Fruit fly (Drosophila melanogaster) whole organism, pupa: Measurements from ENCODE around the gene Cpr72Ea.

Experiments
- CG10348 ChIP-seq: fragments of 200-800 bp; sonication (Bioruptor generic); IDR thresholded peaks from 2 replicates; pipeline ENCODE4 v1.3.6; 2022; ENCODE audit warnings: missing biosample characterization, missing genetic modification characterization
- CG12605 ChIP-seq: fragments of 200-800 bp; sonication (Bioruptor generic); IDR thresholded peaks from 2 replicates; pipeline ENCODE4 v1.3.6; 2022; ENCODE audit warnings: missing biosample characterization, missing genetic modification characterization
- CG13204 ChIP-seq: fragments of 200-800 bp; sonication (Bioruptor generic); optimal IDR thresholded peaks from 2 replicates; lab custom pipeline; 2018; ENCODE audit warnings: missing biosample characterization, mild to moderate bottlenecking, missing genetic modification characterization, moderate library complexity
- CG14655 ChIP-seq: fragments of 200-800 bp; sonication (Bioruptor generic); optimal IDR thresholded peaks from 3 replicates; lab custom pipeline; 2017; ENCODE audit warnings: mild to moderate bottlenecking, missing biosample characterization, missing genetic modification reagents, missing genetic modification characterization
- CG15710 ChIP-seq: fragments of 200-800 bp; sonication (Bioruptor generic); optimal IDR thresholded peaks from 2 replicates; lab custom pipeline; 2018; ENCODE audit warnings: missing biosample characterization, mild to moderate bottlenecking, missing genetic modification characterization, moderate library complexity
- CG17806 ChIP-seq: fragments of 200-800 bp; sonication (Bioruptor generic); optimal IDR thresholded peaks from 2 replicates; lab custom pipeline; 2018; ENCODE audit warnings: missing biosample characterization, mild to moderate bottlenecking, missing genetic modification characterization, moderate library complexity
- CG32121 ChIP-seq: fragments of 200-800 bp; sonication (Bioruptor generic); IDR thresholded peaks from 2 replicates; pipeline ENCODE4 v1.3.6; 2022; ENCODE audit warnings: missing biosample characterization, missing genetic modification characterization
- CG34367 ChIP-seq: fragments of 200-800 bp; sonication (Bioruptor generic); optimal IDR thresholded peaks from 2 replicates; lab custom pipeline; 2018; ENCODE audit warnings: missing biosample characterization, mild to moderate bottlenecking, missing genetic modification characterization
- CG4496 ChIP-seq: fragments of 200-800 bp; sonication (Bioruptor generic); IDR thresholded peaks from 3 replicates; pipeline ENCODE4 v1.3.6; 2022; ENCODE audit warnings: missing biosample characterization, missing genetic modification characterization
- CG8159 ChIP-seq: fragments of 200-800 bp; sonication (Bioruptor generic); optimal IDR thresholded peaks from 3 replicates; lab custom pipeline; 2018; ENCODE audit warnings: missing biosample characterization, mild to moderate bottlenecking, missing genetic modification characterization, moderate library complexity
- CG8301 ChIP-seq: fragments of 200-800 bp; sonication (Bioruptor generic); optimal IDR thresholded peaks from 2 replicates; lab custom pipeline; 2018; ENCODE audit warnings: missing biosample characterization, mild to moderate bottlenecking, missing genetic modification characterization
- CG9948 ChIP-seq: fragments of 200-800 bp; sonication (Bioruptor generic); optimal IDR thresholded peaks from 2 replicates; lab custom pipeline; 2018; ENCODE audit warnings: missing biosample characterization, mild to moderate bottlenecking, missing genetic modification characterization, moderate library complexity
- D1 ChIP-seq: fragments of 200-800 bp; sonication (Bioruptor generic); optimal IDR thresholded peaks from 2 replicates; lab custom pipeline; 2018; ENCODE audit warnings: missing biosample characterization, mild to moderate bottlenecking, missing genetic modification characterization, moderate library complexity
- EcR ChIP-seq: fragments of 200-800 bp; sonication (Bioruptor generic); optimal IDR thresholded peaks from 3 replicates; lab custom pipeline; 2019; ENCODE audit warnings: missing biosample characterization, missing genetic modification characterization, mild to moderate bottlenecking, moderate library complexity, missing genetic modification reagents
- Ets98B ChIP-seq: fragments of 200-800 bp; sonication (Bioruptor generic); IDR thresholded peaks from 2 replicates; pipeline ENCODE4 v1.3.6; 2022; ENCODE audit warnings: missing biosample characterization, missing genetic modification characterization
- Pif1A ChIP-seq: fragments of 200-800 bp; sonication (Bioruptor generic); optimal IDR thresholded peaks from 3 replicates; lab custom pipeline; 2016; ENCODE audit warnings: missing biosample characterization, missing genetic modification characterization
- Pif1B ChIP-seq: fragments of 200-800 bp; sonication (Bioruptor generic); optimal IDR thresholded peaks from 3 replicates; lab custom pipeline; 2016; ENCODE audit warnings: missing biosample characterization, missing genetic modification characterization
- Snoo ChIP-seq: fragments of 200-800 bp; sonication (Bioruptor generic); optimal IDR thresholded peaks from 3 replicates; lab custom pipeline; 2017; ENCODE audit warnings: missing biosample characterization, mild to moderate bottlenecking, missing genetic modification characterization, inconsistent platforms
- fd96Ca ChIP-seq: fragments of 200-800 bp; sonication (Bioruptor generic); IDR thresholded peaks from 3 replicates; pipeline ENCODE4 v1.3.6; 2022; ENCODE audit warnings: missing biosample characterization, missing genetic modification characterization
- gl ChIP-seq: fragments of 200-800 bp; sonication (Bioruptor generic); optimal IDR thresholded peaks from 2 replicates; lab custom pipeline; 2018; ENCODE audit warnings: missing biosample characterization, mild to moderate bottlenecking, missing genetic modification characterization
- rn ChIP-seq: fragments of 200-800 bp; sonication (Bioruptor generic); IDR thresholded peaks from 2 replicates; pipeline ENCODE4 v1.3.6; 2022; ENCODE audit warnings: missing biosample characterization, missing genetic modification characterization

The Cpr72Ea gene

DNA sequence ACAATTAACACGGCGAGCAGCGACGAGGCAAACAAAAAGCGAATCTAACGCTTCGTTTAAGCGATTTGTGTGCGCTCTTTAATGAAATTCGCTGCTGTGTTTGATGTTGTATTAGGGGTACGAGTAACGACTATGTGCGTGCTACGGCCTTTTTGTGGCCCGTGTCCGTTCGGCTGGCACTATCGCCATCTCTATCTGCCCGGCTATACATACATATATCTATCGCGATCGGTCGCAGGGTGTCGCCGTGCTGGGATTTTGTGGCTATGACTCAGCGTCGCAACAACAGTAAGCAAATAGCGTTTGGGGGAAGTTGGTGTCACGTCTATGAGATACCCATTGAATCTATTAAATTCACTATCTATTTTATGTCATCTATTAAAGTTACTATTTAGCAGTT lies 31.3 kb downstream of the Cpr72Ea start:
- no peak for TF ChIP-seq CG34367 (tag; lab: Kevin White, UChicago)

DNA sequence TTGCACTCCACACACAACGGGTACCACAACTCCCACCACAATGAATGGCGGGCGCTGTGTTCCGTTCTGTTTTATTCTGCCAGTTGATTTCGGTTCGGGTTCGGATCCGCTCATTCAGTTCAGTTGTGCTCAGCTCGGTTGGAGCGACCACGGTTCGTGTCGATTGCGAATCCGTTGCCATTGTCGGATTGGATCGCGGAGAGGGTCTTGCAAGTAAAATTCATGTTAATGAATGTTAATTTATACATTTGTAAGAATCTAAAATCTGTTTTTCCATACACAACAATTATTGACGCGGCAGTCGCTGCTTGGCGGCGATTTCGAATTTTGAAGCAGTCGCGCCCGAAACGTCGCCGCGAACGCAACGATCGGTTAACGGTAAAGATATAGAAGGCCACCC lies 32.1 kb downstream of the Cpr72Ea start, which contains the start of gene Gagr:
Gene Gagr (plus strand): TSS at position 81 of the 400 bp plus-strand sequence.
- TF ChIP-seq CG4496 (GFP tag; lab: Robert Waterston, UW), result no peak
- TF ChIP-seq CG8159, result no peak
- TF ChIP-seq CG8301 (tag; lab: Kevin White, UChicago), result no peak
- no peak for TF ChIP-seq CG9948 (tag; lab: Kevin White, UChicago)
- no peak for TF ChIP-seq rn (GFP tag; lab: Robert Waterston, UW)
- no peak for TF ChIP-seq gl (tag; lab: Kevin White, UChicago)
- TF ChIP-seq CG10348 (GFP tag; lab: Robert Waterston, UW), result no peak
- TF ChIP-seq D1 (tag; lab: Kevin White, UChicago), result no peak
- no peak for TF ChIP-seq CG15710
- TF ChIP-seq CG17806, result no peak
- TF ChIP-seq CG12605 (GFP tag; lab: Robert Waterston, UW), result no peak
- no peak for TF ChIP-seq Ets98B (GFP tag; lab: Robert Waterston, UW)
- TF ChIP-seq Pif1A (GFP tag; lab: Kevin White, UChicago), result no peak
- TF ChIP-seq CG14655, result no peak
- TF ChIP-seq Snoo (tag; lab: Kevin White, UChicago), result no peak
- TF ChIP-seq CG13204 (GFP tag; lab: Kevin White, UChicago), result no peak
- no peak for TF ChIP-seq fd96Ca

DNA sequence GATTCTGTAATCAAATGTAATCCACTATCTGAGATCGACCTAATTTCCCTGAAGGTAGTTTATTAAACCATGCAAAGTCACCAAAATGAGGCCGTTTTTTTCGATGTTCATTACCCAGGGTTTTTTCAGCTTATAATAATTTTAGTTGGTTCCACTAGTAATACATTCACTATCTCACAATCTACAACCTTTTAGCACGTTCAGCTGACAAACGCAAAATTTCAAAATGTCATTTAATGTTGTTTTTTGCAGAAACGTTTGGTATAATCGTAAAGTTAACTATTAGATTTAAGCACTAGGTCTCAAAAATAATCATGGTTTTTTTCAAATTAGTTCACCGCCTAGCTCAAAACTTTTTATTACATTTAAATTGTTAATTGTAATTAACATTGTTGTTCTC lies 37.8 kb downstream of the Cpr72Ea start, which contains the start of gene CG44836:
Gene CG44836 (minus strand): TSS at position 101 of the 400 bp plus-strand sequence.
- TF ChIP-seq rn (GFP tag; lab: Robert Waterston, UW) (no peak), Ets98B (GFP tag; lab: Robert Waterston, UW) (no peak), Snoo (tag; lab: Kevin White, UChicago) (no peak), gl (tag; lab: Kevin White, UChicago) (no peak), CG8159 (no peak), EcR (GFP tag; lab: Kevin White, UChicago) (no peak), CG13204 (GFP tag; lab: Kevin White, UChicago) (no peak), Pif1A (GFP tag; lab: Kevin White, UChicago) (no peak), CG15710 (no peak), CG8301 (tag; lab: Kevin White, UChicago) (no peak), CG9948 (tag; lab: Kevin White, UChicago) (no peak), CG4496 (GFP tag; lab: Robert Waterston, UW) (no peak), CG32121 (GFP tag; lab: Robert Waterston, UW) (no peak), D1 (tag; lab: Kevin White, UChicago) (no peak), CG34367 (tag; lab: Kevin White, UChicago) (no peak), Pif1B (GFP tag; lab: Kevin White, UChicago) (no peak), fd96Ca (no peak), CG14655 (no peak), CG12605 (GFP tag; lab: Robert Waterston, UW) (no peak)

DNA sequence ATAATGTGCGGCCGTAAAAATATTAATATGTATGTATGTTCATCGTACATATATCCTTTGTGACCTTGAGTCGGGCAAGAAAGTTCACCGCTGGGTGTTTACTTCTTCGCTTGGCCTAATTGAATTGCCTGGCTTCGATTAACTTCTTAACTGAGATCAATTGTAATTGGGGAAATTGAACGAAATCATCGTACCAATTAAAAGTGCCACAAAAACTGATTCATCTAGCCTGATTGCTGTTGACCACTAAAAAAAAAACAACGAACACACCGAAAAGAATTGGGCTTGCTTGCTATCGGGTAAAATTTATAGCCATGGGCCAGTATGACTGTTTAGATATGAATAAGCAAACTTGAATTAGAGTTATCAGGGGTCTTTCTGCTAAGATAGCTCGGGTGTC lies 39.9 kb downstream of the Cpr72Ea start:
- no peak for TF ChIP-seq CG15710
- TF ChIP-seq Pif1B (GFP tag; lab: Kevin White, UChicago), result no peak
- TF ChIP-seq CG4496 (GFP tag; lab: Robert Waterston, UW), result no peak
- TF ChIP-seq EcR (GFP tag; lab: Kevin White, UChicago), result no peak
- TF ChIP-seq CG9948 (tag; lab: Kevin White, UChicago), result no peak
- no peak for TF ChIP-seq rn (GFP tag; lab: Robert Waterston, UW)
- TF ChIP-seq Pif1A (GFP tag; lab: Kevin White, UChicago), result no peak
- TF ChIP-seq CG32121 (GFP tag; lab: Robert Waterston, UW), result no peak
- no peak for TF ChIP-seq fd96Ca
- TF ChIP-seq CG17806, result no peak
- no peak for TF ChIP-seq Snoo (tag; lab: Kevin White, UChicago)
- no peak for TF ChIP-seq CG34367 (tag; lab: Kevin White, UChicago)
- no peak for TF ChIP-seq gl (tag; lab: Kevin White, UChicago)
- TF ChIP-seq Ets98B (GFP tag; lab: Robert Waterston, UW), result no peak
- no peak for TF ChIP-seq CG12605 (GFP tag; lab: Robert Waterston, UW)
- TF ChIP-seq CG14655, result no peak

DNA sequence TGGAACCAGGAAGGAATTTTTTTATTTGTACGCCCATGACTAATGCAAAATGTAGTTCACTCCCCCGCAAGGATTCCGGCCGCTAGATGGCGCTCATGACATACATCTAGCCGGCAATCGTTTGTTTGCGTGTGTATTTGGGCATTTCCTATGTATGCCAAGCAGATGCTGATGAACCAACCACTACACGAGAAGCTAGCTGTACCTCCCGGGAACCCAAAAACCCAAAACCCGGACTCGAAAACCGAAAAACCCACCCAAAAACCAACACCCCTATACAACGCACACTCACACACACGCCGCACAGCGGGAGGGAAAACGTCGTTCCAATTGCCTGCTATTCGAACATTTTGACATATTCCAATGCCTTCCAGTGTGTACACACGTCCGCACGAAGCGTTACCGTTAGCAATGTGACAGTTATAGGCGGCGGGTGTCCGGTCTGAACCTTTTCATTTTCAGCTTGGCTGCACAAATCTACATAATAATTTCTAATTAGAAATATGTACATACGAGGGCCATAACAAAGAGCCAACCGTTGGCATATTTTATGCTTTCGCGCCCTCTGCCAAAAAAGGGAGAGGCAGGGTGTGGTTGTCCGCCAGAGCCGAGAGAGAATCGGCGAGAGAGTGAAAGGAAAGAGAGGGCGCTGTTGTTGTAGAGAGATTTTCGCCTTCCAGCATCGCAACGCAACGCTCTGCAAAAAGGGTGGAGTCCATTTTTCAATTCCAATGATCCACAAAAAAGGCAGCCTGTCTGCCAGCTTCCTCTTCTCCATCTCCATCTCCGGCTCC lies 45.6 kb downstream of the Cpr72Ea start:
- no peak for TF ChIP-seq CG12605 (GFP tag; lab: Robert Waterston, UW)
- TF ChIP-seq CG17806, result no peak
- TF ChIP-seq CG13204 (GFP tag; lab: Kevin White, UChicago), result no peak
- TF ChIP-seq Ets98B (GFP tag; lab: Robert Waterston, UW), result no peak; the same call in 1 of the 2 replicates
- TF ChIP-seq CG4496 (GFP tag; lab: Robert Waterston, UW), result no peak
- TF ChIP-seq CG8301 (tag; lab: Kevin White, UChicago), result no peak
- TF ChIP-seq CG9948 (tag; lab: Kevin White, UChicago), result no peak
- TF ChIP-seq Pif1A (GFP tag; lab: Kevin White, UChicago), result no peak
- TF ChIP-seq Snoo (tag; lab: Kevin White, UChicago), result no peak
- no peak for TF ChIP-seq EcR (GFP tag; lab: Kevin White, UChicago)
- no peak for TF ChIP-seq CG15710
- no peak for TF ChIP-seq CG10348 (GFP tag; lab: Robert Waterston, UW)
- no peak for TF ChIP-seq D1 (tag; lab: Kevin White, UChicago)
- no peak for TF ChIP-seq fd96Ca
- TF ChIP-seq gl (tag; lab: Kevin White, UChicago), result no peak
